Fruit fly (Drosophila melanogaster) whole organism, wandering third instar larva: ENCODE data around the gene neb.

Experiments
- Abd-B ChIP-seq: fragments of >200 bp; optimal IDR thresholded peaks from 2 replicates; lab custom pipeline; 2017; ENCODE audit warnings: missing biosample characterization, missing genetic modification characterization
- Dfd ChIP-seq: fragments of >200 bp; optimal IDR thresholded peaks from 2 replicates; lab custom pipeline; 2017; ENCODE audit warnings: missing biosample characterization, missing genetic modification characterization
- Mio ChIP-seq: sonication (Bioruptor generic); optimal IDR thresholded peaks from 2 replicates; lab custom pipeline; 2016; ENCODE audit warnings: missing biosample characterization, missing genetic modification characterization
- Myc ChIP-seq: fragments of >200 bp; optimal IDR thresholded peaks from 2 replicates; lab custom pipeline; 2017
- OdsH ChIP-seq: fragments of 200-800 bp; sonication (Bioruptor generic); optimal IDR thresholded peaks from 2 replicates; lab custom pipeline; 2016; ENCODE audit warnings: missing biosample characterization, mild to moderate bottlenecking, missing genetic modification characterization
- dmrt93B ChIP-seq: fragments of 200-800 bp; sonication (Bioruptor generic); optimal IDR thresholded peaks from 2 replicates; lab custom pipeline; 2018; ENCODE audit warnings: missing biosample characterization, mild to moderate bottlenecking, missing genetic modification characterization
- dsf ChIP-seq: sonication (Bioruptor generic); optimal IDR thresholded peaks from 2 replicates; lab custom pipeline; 2016; ENCODE audit warnings: missing biosample characterization, missing genetic modification characterization, borderline replicate concordance
- ey ChIP-seq: fragments of 200-800 bp; sonication (Bioruptor generic); optimal IDR thresholded peaks from 2 replicates; lab custom pipeline; 2016; ENCODE audit warnings: missing biosample characterization, missing genetic modification characterization
- h ChIP-seq: fragments of 200-800 bp; sonication (Bioruptor generic); optimal IDR thresholded peaks from 3 replicates; lab custom pipeline; 2016; ENCODE audit warnings: missing biosample characterization, mild to moderate bottlenecking, missing genetic modification characterization
- psq ChIP-seq: fragments of 200-800 bp; sonication (Bioruptor generic); optimal IDR thresholded peaks from 3 replicates; lab custom pipeline; 2017; ENCODE audit warnings: missing biosample characterization, mild to moderate bottlenecking, missing genetic modification characterization, moderate library complexity
- rgr ChIP-seq: fragments of 200-800 bp; sonication (Bioruptor generic); optimal IDR thresholded peaks from 3 replicates; lab custom pipeline; 2016; ENCODE audit warnings: missing biosample characterization, mild to moderate bottlenecking, missing genetic modification characterization

dm6 chr2L:20082155-20082964 lies 6.8 kb downstream of the neb start:
- TF ChIP-seq dsf (GFP tag; lab: Kevin White, UChicago) = no peak
- no peak for TF ChIP-seq dmrt93B (GFP tag; lab: Kevin White, UChicago)
- TF ChIP-seq psq (GFP tag; lab: Kevin White, UChicago) = peak; percentile 1
- no peak for TF ChIP-seq Mio (GFP tag; lab: Kevin White, UChicago)
- no peak for TF ChIP-seq rgr (GFP tag; lab: Kevin White, UChicago)
- no peak for TF ChIP-seq Dfd (GFP tag; lab: Kevin White, UChicago)
- TF ChIP-seq Myc (lab: Kevin White, UChicago) = no peak
- no peak for TF ChIP-seq Abd-B
- no peak for TF ChIP-seq OdsH (GFP tag; lab: Kevin White, UChicago)
- no peak for TF ChIP-seq h (GFP tag; lab: Kevin White, UChicago)
- no peak for TF ChIP-seq ey (GFP tag; lab: Kevin White, UChicago)
